Fruit fly (Drosophila melanogaster) whole organism: ENCODE measurements around the gene Cyp4g15.

Experiments used
- CG8478 ChIP-seq: fragments of >200 bp; optimal IDR thresholded peaks from 2 replicates; lab custom pipeline; 2018; ENCODE audit warnings: inconsistent platforms
- Dll ChIP-seq: fragments of >200 bp; optimal IDR thresholded peaks from 2 replicates; lab custom pipeline; 2017
- EcR ChIP-seq, 2 experiments: fragments of >200 bp; optimal IDR thresholded peaks; 2 replicates each; lab custom pipeline; 2017; ENCODE audit warnings: missing biosample characterization in 2 of 2, missing genetic modification characterization in 2 of 2, missing genetic modification reagents in 2 of 2
- pan ChIP-seq: fragments of >200 bp; optimal IDR thresholded peaks from 2 replicates; lab custom pipeline; 2017
- psq ChIP-seq: fragments of >200 bp; optimal IDR thresholded peaks from 2 replicates; lab custom pipeline; 2017
- usp ChIP-seq: fragments of >200 bp; optimal IDR thresholded peaks from 2 replicates; lab custom pipeline; 2017; ENCODE audit warnings: missing biosample characterization, missing genetic modification characterization, mixed read lengths

dm6 chrX:11485075-11485474 lies 8.2 kb downstream of the Cyp4g15 start, which contains the start of gene Spase25:
- TF ChIP-seq EcR (GFP tag; optimal IDR thresholded peaks at IDR 0.05; lab: Kevin White, UChicago) = no peak
- TF ChIP-seq Dll (lab: Kevin White, UChicago) = no peak
- no peak for TF ChIP-seq usp (GFP tag; lab: Kevin White, UChicago)
- no peak for TF ChIP-seq CG8478 (lab: Kevin White, UChicago)
- TF ChIP-seq psq (lab: Kevin White, UChicago) = no peak
- no peak for TF ChIP-seq pan (lab: Kevin White, UChicago)
